Fruit fly (Drosophila melanogaster) whole organism, prepupa: ENCODE results near the gene CG7059.

Experiments
- CG10631 ChIP-seq: fragments of 200-800 bp; sonication (Bioruptor generic); optimal IDR thresholded peaks from 2 replicates; lab custom pipeline; 2016; ENCODE audit warnings: missing biosample characterization, missing genetic modification characterization
- CG10669 ChIP-seq: fragments of 200-800 bp; sonication (Bioruptor generic); optimal IDR thresholded peaks from 3 replicates; lab custom pipeline; 2018; ENCODE audit warnings: missing biosample characterization, mild to moderate bottlenecking, missing genetic modification characterization, moderate library complexity
- CG11762 ChIP-seq: fragments of 200-800 bp; sonication (Bioruptor generic); optimal IDR thresholded peaks from 3 replicates; lab custom pipeline; 2016; ENCODE audit warnings: missing biosample characterization, missing genetic modification characterization; ENCODE audit not compliant: insufficient read depth
- CG11902 ChIP-seq: fragments of 200-800 bp; sonication (Bioruptor generic); optimal IDR thresholded peaks from 3 replicates; lab custom pipeline; 2016; ENCODE audit warnings: missing biosample characterization, missing genetic modification characterization
- CG1621 ChIP-seq: fragments of 200-800 bp; sonication (Bioruptor generic); optimal IDR thresholded peaks from 3 replicates; lab custom pipeline; 2018; ENCODE audit warnings: missing biosample characterization, mild to moderate bottlenecking, missing genetic modification characterization
- CG31627 ChIP-seq: fragments of 200-800 bp; sonication (Bioruptor generic); optimal IDR thresholded peaks from 3 replicates; lab custom pipeline; 2016; ENCODE audit warnings: missing biosample characterization, missing genetic modification characterization
- CG32006 ChIP-seq: fragments of 200-800 bp; sonication (Bioruptor generic); optimal IDR thresholded peaks from 3 replicates; lab custom pipeline; 2017; ENCODE audit warnings: missing biosample characterization, mild to moderate bottlenecking, missing genetic modification characterization
- CG34406 ChIP-seq: fragments of 200-800 bp; sonication (Bioruptor generic); optimal IDR thresholded peaks from 3 replicates; lab custom pipeline; 2016; ENCODE audit warnings: missing biosample characterization, missing genetic modification characterization
- CG3919 ChIP-seq: fragments of 200-800 bp; sonication (Bioruptor generic); optimal IDR thresholded peaks from 3 replicates; lab custom pipeline; 2016; ENCODE audit warnings: missing biosample characterization, missing genetic modification characterization
- CG4318 ChIP-seq: fragments of 200-800 bp; sonication (Bioruptor generic); optimal IDR thresholded peaks from 3 replicates; lab custom pipeline; 2017; ENCODE audit warnings: missing biosample characterization, mild to moderate bottlenecking, missing genetic modification characterization
- CG6163 ChIP-seq: fragments of 200-800 bp; sonication (Bioruptor generic); IDR thresholded peaks from 3 replicates; pipeline ENCODE4 v1.3.6; 2022; ENCODE audit warnings: missing biosample characterization, missing genetic modification characterization
- CG6276 ChIP-seq: fragments of 200-800 bp; sonication (Bioruptor generic); optimal IDR thresholded peaks from 2 replicates; lab custom pipeline; 2017; ENCODE audit warnings: missing biosample characterization, mild to moderate bottlenecking, missing genetic modification characterization
- CG6792 ChIP-seq: fragments of 200-800 bp; sonication (Bioruptor generic); optimal IDR thresholded peaks from 3 replicates; lab custom pipeline; 2016; ENCODE audit warnings: missing biosample characterization, missing genetic modification characterization
- CG6854 ChIP-seq: fragments of 200-800 bp; sonication (Bioruptor generic); optimal IDR thresholded peaks from 2 replicates; lab custom pipeline; 2017; ENCODE audit warnings: missing biosample characterization, mild to moderate bottlenecking, missing genetic modification characterization
- CG7368 ChIP-seq: fragments of 200-800 bp; sonication (Bioruptor generic); optimal IDR thresholded peaks from 3 replicates; lab custom pipeline; 2016; ENCODE audit warnings: missing biosample characterization, missing genetic modification characterization
- CG8119 ChIP-seq: fragments of 200-800 bp; sonication (Bioruptor generic); IDR thresholded peaks from 3 replicates; pipeline ENCODE4 v1.3.6; 2022; ENCODE audit warnings: missing biosample characterization, missing genetic modification characterization
- CG8319 ChIP-seq: fragments of 200-800 bp; sonication (Bioruptor generic); optimal IDR thresholded peaks from 3 replicates; lab custom pipeline; 2016; ENCODE audit warnings: missing biosample characterization, missing genetic modification characterization
- CG8632 ChIP-seq: fragments of 200-800 bp; sonication (Bioruptor generic); optimal IDR thresholded peaks from 3 replicates; lab custom pipeline; 2016; ENCODE audit warnings: missing biosample characterization, missing genetic modification characterization
- CG9139 ChIP-seq: fragments of 200-800 bp; sonication (Bioruptor generic); optimal IDR thresholded peaks from 3 replicates; lab custom pipeline; 2017; ENCODE audit warnings: missing biosample characterization, mild to moderate bottlenecking, missing genetic modification characterization
- Eip75B ChIP-seq: fragments of 200-800 bp; sonication (Bioruptor generic); optimal IDR thresholded peaks from 3 replicates; lab custom pipeline; 2016; ENCODE audit warnings: missing biosample characterization, missing genetic modification characterization
- Eip78C ChIP-seq: fragments of 200-800 bp; sonication (Bioruptor generic); peaks from one replicate; lab custom pipeline; 2016; ENCODE audit warnings: missing biosample characterization, missing genetic modification characterization
- Ets96B ChIP-seq: fragments of 200-800 bp; optimal IDR thresholded peaks from 2 replicates; lab custom pipeline; 2019; ENCODE audit warnings: missing biosample characterization, mild to moderate bottlenecking, missing genetic modification characterization, moderate library complexity
- Gug ChIP-seq: fragments of 200-800 bp; sonication (Bioruptor generic); IDR thresholded peaks from 2 replicates; pipeline ENCODE4 v1.3.6; 2022; ENCODE audit warnings: missing biosample characterization, missing genetic modification characterization
- Hr38 ChIP-seq: sonication (Bioruptor generic); optimal IDR thresholded peaks from 2 replicates; lab custom pipeline; 2016; ENCODE audit warnings: missing biosample characterization, missing genetic modification characterization
- Hr39 ChIP-seq: fragments of 200-800 bp; sonication (Bioruptor generic); optimal IDR thresholded peaks from 2 replicates; lab custom pipeline; 2016; ENCODE audit warnings: missing biosample characterization, missing genetic modification characterization
- Hr4 ChIP-seq: fragments of 200-800 bp; sonication (Bioruptor generic); optimal IDR thresholded peaks from 3 replicates; lab custom pipeline; 2016; ENCODE audit warnings: missing biosample characterization, missing genetic modification characterization
- Lpt ChIP-seq: fragments of 200-800 bp; sonication (Bioruptor generic); optimal IDR thresholded peaks from 3 replicates; lab custom pipeline; 2016; ENCODE audit warnings: missing biosample characterization, missing genetic modification characterization
- Met ChIP-seq: fragments of 200-800 bp; sonication (Bioruptor generic); optimal IDR thresholded peaks from 3 replicates; lab custom pipeline; 2016; ENCODE audit warnings: missing biosample characterization, missing genetic modification characterization
- OdsH ChIP-seq: fragments of 200-800 bp; sonication (Bioruptor generic); optimal IDR thresholded peaks from 3 replicates; lab custom pipeline; 2016; ENCODE audit warnings: missing biosample characterization, missing genetic modification characterization
- Sox102F ChIP-seq: fragments of 200-800 bp; sonication (Bioruptor generic); optimal IDR thresholded peaks from 2 replicates; lab custom pipeline; 2016; ENCODE audit warnings: missing biosample characterization, mild to moderate bottlenecking, missing genetic modification characterization
- Sox14 ChIP-seq: fragments of 200-800 bp; sonication (Bioruptor generic); optimal IDR thresholded peaks from 3 replicates; lab custom pipeline; 2016; ENCODE audit warnings: missing biosample characterization, missing genetic modification characterization
- Sox15 ChIP-seq: fragments of 200-800 bp; sonication (Bioruptor generic); optimal IDR thresholded peaks from 3 replicates; lab custom pipeline; 2016; ENCODE audit warnings: missing biosample characterization, missing genetic modification characterization
- achi ChIP-seq: fragments of 200-800 bp; sonication (Bioruptor generic); optimal IDR thresholded peaks from 3 replicates; lab custom pipeline; 2016; ENCODE audit warnings: missing biosample characterization, missing genetic modification characterization
- cyc ChIP-seq: fragments of 200-800 bp; sonication (Bioruptor generic); optimal IDR thresholded peaks from 3 replicates; lab custom pipeline; 2016; ENCODE audit warnings: missing biosample characterization, missing genetic modification characterization
- dac ChIP-seq: fragments of 200-800 bp; sonication (Bioruptor generic); optimal IDR thresholded peaks from 2 replicates; lab custom pipeline; 2017; ENCODE audit warnings: missing biosample characterization, mild to moderate bottlenecking, missing genetic modification characterization
- dsx ChIP-seq: fragments of 200-800 bp; optimal IDR thresholded peaks from 3 replicates; lab custom pipeline; 2019; ENCODE audit warnings: missing biosample characterization, mild to moderate bottlenecking, missing genetic modification characterization, moderate library complexity; ENCODE audit not compliant: poor library complexity, severe bottlenecking
- fd59A ChIP-seq: fragments of 200-800 bp; sonication (Bioruptor generic); optimal IDR thresholded peaks from 2 replicates; lab custom pipeline; 2017; ENCODE audit warnings: missing biosample characterization, mild to moderate bottlenecking, missing genetic modification characterization, missing genetic modification reagents
- fd85E ChIP-seq: fragments of 200-800 bp; sonication (Bioruptor generic); optimal IDR thresholded peaks from 3 replicates; lab custom pipeline; 2016; ENCODE audit warnings: missing biosample characterization, missing genetic modification characterization
- salr ChIP-seq, 2 experiments: fragments of 200-800 bp; sonication (Bioruptor generic); optimal IDR thresholded peaks; 3 replicates each; lab custom pipeline; 2016 to 2018; ENCODE audit warnings: missing biosample characterization in 2 of 2, missing genetic modification characterization in 2 of 2, mild to moderate bottlenecking in 1 of 2
- spab ChIP-seq: fragments of 200-800 bp; sonication (Bioruptor generic); optimal IDR thresholded peaks from 2 replicates; lab custom pipeline; 2017; ENCODE audit warnings: missing biosample characterization, mild to moderate bottlenecking, missing genetic modification characterization, missing genetic modification reagents
- ss ChIP-seq, 2 experiments: fragments of 200-800 bp; sonication (Bioruptor generic); optimal IDR thresholded peaks; 2 replicates in 1 of 2; 3 replicates in 1 of 2; lab custom pipeline; 2017 to 2018; ENCODE audit warnings: mild to moderate bottlenecking in 2 of 2, missing biosample characterization in 2 of 2, missing genetic modification characterization in 2 of 2, moderate library complexity in 1 of 2
- svp ChIP-seq: fragments of 200-800 bp; sonication (Bioruptor generic); peaks from one replicate; lab custom pipeline; 2016; ENCODE audit warnings: missing biosample characterization, missing genetic modification characterization
- topi ChIP-seq: fragments of 200-800 bp; sonication (Bioruptor generic); optimal IDR thresholded peaks from 3 replicates; lab custom pipeline; 2016; ENCODE audit warnings: missing biosample characterization, missing genetic modification characterization
- vri ChIP-seq: fragments of 200-800 bp; sonication (Bioruptor generic); optimal IDR thresholded peaks from 3 replicates; lab custom pipeline; 2016; ENCODE audit warnings: missing biosample characterization, mild to moderate bottlenecking, missing genetic modification characterization

Gene CG7059

DNA sequence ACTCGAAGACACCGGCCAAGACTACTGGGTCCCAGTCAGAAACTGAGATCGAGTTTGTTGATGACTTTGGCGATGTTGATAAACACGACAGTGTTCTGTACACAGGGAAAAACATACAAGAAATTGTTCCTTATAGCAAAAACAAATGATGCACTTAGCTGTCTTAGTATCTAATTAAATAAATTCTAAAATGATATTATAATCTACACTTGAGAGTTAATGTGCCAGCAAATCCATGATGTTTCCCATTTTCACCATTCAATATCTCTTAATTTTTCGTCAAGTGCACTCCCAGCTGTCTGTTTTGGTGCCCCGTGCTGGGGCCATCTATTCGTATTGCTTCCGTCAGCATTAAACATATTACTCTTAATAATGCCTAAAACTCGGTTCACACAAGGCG, 10.7 kb downstream of the CG7059 start (continued):
- TF ChIP-seq Lpt (peak; percentile 42), Met (no peak), CG1621 (tag; lab: Kevin White, UChicago) (no peak), CG31627 (GFP tag; lab: Kevin White, UChicago) (no peak), CG10631 (GFP tag; lab: Kevin White, UChicago) (peak; percentile 47), CG8632 (GFP tag; lab: Kevin White, UChicago) (no peak), CG11902 (no peak), CG6854 (GFP tag; lab: Kevin White, UChicago) (no peak), dac (GFP tag; lab: Kevin White, UChicago) (no peak), Sox15 (GFP tag; lab: Kevin White, UChicago) (no peak), CG6276 (GFP tag; lab: Kevin White, UChicago) (no peak), CG8319 (GFP tag; lab: Kevin White, UChicago) (peak; percentile 1), achi (peak; percentile 44), CG11762 (GFP tag; lab: Kevin White, UChicago) (peak; percentile 7), OdsH (no peak), CG9139 (GFP tag; lab: Kevin White, UChicago) (no peak), dsx (GFP tag; lab: Kevin White, UChicago) (peak; percentile 5), fd85E (GFP tag; lab: Kevin White, UChicago) (no peak), cyc (GFP tag; lab: Kevin White, UChicago) (no peak), CG3919 (no peak), Ets96B (tag; lab: Kevin White, UChicago) (peak; percentile 38), Sox102F (GFP tag; lab: Kevin White, UChicago) (no peak), fd59A (no peak), Eip78C (GFP tag; lab: Kevin White, UChicago) (no peak)

DNA sequence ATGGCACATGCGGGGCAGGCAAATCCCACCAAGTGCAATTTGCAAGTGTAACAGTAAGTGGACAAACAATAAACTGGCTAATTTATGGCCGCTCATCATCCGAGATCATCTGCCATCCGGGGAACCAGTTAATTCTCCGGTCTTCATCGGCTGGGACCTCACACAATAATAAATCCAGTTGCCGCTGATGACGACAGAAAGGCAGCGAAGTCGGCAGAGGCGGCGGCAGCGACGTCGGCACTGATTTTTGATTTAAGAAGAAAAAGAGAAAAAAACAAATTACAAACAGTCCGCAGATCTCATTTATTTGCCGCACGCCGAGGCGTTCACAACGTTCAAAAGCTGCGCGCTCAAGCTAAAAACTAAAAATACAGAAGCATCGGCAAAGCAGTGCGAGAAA, 12.8 kb downstream of the CG7059 start, which contains the start of gene CG13856:
Gene CG13856, plus strand, starts transcription at position 301 of the 400 bp plus-strand sequence.
- TF ChIP-seq CG6276 (GFP tag; lab: Kevin White, UChicago) = no peak
- TF ChIP-seq CG8632 (GFP tag; lab: Kevin White, UChicago) = no peak
- no peak for TF ChIP-seq Met
- no peak for TF ChIP-seq Hr38
- TF ChIP-seq CG11902 = no peak
- no peak for TF ChIP-seq CG10669 (GFP tag; lab: Kevin White, UChicago)
- no peak for TF ChIP-seq CG4318 (GFP tag; lab: Kevin White, UChicago)
- TF ChIP-seq salr (GFP tag; optimal IDR thresholded peaks at IDR 0.05; lab: Kevin White, UChicago) = no peak
- no peak for TF ChIP-seq CG10631 (GFP tag; lab: Kevin White, UChicago)
- TF ChIP-seq Gug (GFP tag; lab: Robert Waterston, UW) = no peak
- TF ChIP-seq CG6792 (GFP tag; lab: Kevin White, UChicago) = no peak
- no peak for TF ChIP-seq CG8119 (GFP tag; lab: Robert Waterston, UW)

DNA sequence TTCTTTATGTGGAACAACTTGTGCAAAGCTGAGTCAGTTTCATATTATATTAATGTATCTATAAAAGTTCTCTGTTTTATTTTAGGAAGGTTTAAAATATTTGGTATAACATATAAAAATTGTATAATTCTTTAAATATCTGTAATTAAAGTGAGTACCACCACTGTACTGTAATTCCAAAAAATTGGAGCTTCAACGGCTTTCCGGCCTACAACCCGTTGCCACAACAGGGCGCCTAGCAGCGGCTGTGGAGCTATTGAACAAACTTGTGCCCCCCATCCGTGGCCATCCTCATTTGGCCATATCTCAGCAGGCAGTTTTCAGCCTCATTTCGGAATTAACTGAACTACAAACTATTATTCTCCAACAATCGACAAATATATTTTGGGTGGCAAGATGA, 16.1 kb downstream of the CG7059 start, which contains the start of gene CG13855:
Gene CG13855, plus strand, starts transcription at position 301 of the 400 bp plus-strand sequence.
- TF ChIP-seq Eip75B (GFP tag; lab: Kevin White, UChicago) (no peak), spab (GFP tag; lab: Kevin White, UChicago) (no peak), Hr4 (no peak), CG7368 (GFP tag; lab: Kevin White, UChicago) (no peak), Sox15 (GFP tag; lab: Kevin White, UChicago) (no peak)

DNA sequence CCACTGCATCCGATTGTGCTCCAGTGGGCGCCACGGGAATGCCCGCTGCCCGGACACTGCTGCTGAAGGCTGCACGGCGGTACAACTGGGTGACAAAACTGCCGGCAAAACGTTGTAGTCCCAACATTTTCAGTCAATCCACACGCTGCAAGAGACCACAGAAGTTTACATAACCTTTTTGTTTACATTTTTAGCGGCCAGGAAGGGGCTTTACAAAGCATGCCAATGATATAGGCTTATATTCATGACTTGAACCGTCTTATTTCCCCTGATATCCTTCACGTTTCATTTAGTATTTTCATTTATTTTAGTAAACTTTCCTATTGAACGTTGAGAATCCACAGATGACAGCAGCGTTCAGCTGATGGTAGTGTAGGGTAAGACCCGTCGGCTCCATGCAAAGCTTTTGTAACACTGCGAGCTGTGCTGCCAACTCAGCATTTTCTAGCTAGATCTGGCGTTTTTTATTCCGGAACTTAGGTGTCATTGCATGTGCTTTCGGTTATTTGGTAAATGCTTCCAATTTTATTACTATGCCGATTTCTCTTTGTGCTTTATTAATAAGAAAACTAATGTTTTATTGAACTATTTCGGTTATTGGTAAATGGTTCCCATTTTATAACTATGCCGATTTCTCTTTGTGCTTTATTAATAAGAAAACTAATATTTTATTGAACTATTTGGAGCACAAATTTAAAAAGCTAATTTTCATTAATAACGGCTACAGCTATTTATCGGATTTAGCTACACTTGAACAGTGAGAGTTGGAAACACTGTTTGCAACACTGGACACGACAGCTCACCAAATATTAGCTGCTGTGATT, 21.2 kb downstream of the CG7059 start, which contains the start of the genes CG13850 and lqfR:
Gene CG13850, minus strand, starts transcription at position 379 of the 824 bp plus-strand sequence.
Gene lqfR, plus strand, starts transcription at position 765 of the 824 bp plus-strand sequence.
- TF ChIP-seq vri (GFP tag; lab: Kevin White, UChicago) (peak; percentile 43), CG6276 (GFP tag; lab: Kevin White, UChicago) (no peak), Eip78C (GFP tag; lab: Kevin White, UChicago) (peak; percentile 91), ss (GFP tag; optimal IDR thresholded peaks at IDR 0.05; lab: Kevin White, UChicago) (no peak), svp (GFP tag; lab: Kevin White, UChicago) (peak; percentile 88), Sox14 (GFP tag; lab: Kevin White, UChicago) (peak; percentile 79), CG3919 (peak; percentile 74), topi (GFP tag; lab: Kevin White, UChicago) (peak; percentile 80), fd59A (peak; percentile 62), CG6163 (peak; percentile 61; the same call in 1 of the 3 replicates), CG34406 (GFP tag; lab: Kevin White, UChicago) (peak; percentile 65), Hr39 (GFP tag; lab: Kevin White, UChicago) (peak; percentile 80), cyc (GFP tag; lab: Kevin White, UChicago) (peak; percentile 82), dsx (GFP tag; lab: Kevin White, UChicago) (no peak), CG8119 (GFP tag; lab: Robert Waterston, UW) (no peak), CG32006 (no peak), Sox15 (GFP tag; lab: Kevin White, UChicago) (peak; percentile 70)
